Worm (Caenorhabditis elegans): ENCODE results near the gene R07C3.13.

DNA sequence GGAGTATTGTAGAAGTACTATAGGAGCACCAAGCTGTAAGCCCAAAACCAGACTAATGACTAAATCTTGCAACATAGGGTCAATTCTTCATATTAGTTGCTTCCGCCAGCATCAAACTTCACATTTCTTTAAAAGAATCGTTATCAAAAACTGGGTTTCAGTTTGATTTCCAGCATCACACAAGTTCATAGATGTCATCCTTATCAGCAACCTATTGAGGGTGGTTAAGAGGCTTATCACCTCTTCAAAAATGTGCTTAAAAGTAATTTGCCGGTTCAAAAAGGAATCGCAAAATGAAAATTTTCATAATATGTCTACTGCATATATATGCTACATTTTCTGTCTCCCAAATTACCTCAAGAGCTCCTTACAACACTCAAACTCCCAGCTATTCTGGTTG lies 16.5 kb upstream of the R07C3.13 start, which contains the start of gene clec-43:
- TF ChIP-seq ztf-29 (GFP tag; IDR thresholded peaks at IDR 0.05) (no peak), ztf-23 (GFP tag; IDR thresholded peaks at IDR 0.05) (no peak), cog-1 (tag; optimal IDR thresholded peaks at IDR 0.05) (no peak), flt-1 (GFP tag; IDR thresholded peaks at IDR 0.05) (no peak), T22C8.4 (GFP tag; IDR thresholded peaks at IDR 0.05) (no peak)

Data from whole organism, midembryonic.